Worm (Caenorhabditis elegans) whole organism, L3 larva: ENCODE results near the gene C27D6.12.

Experiments used
- elt-2 ChIP-seq: sonication (generic microtip); optimal IDR thresholded peaks from 2 replicates; lab custom pipeline; 2016; ENCODE audit warnings: missing genetic modification reagents, mild to moderate bottlenecking, missing genetic modification characterization, missing compliant biosample characterization
- elt-3 ChIP-seq, 3 experiments: fragments of 150-350 bp in 1 of 3; sonication (generic microtip) in 2 of 3; optimal IDR thresholded peaks; 2 replicates in 2 of 3; 4 replicates in 1 of 3; lab custom pipeline; 2014 to 2017; ENCODE audit warnings: missing biosample characterization in 3 of 3, missing genetic modification characterization in 3 of 3
- lin-39 ChIP-seq: fragments of 150-350 bp; optimal IDR thresholded peaks from 2 replicates; lab custom pipeline; 2018; ENCODE audit warnings: missing biosample characterization, missing genetic modification reagents, missing genetic modification characterization
- nhr-23 ChIP-seq: fragments of 150-350 bp; optimal IDR thresholded peaks from 2 replicates; lab custom pipeline; 2014; ENCODE audit warnings: missing biosample characterization, missing genetic modification reagents, missing genetic modification characterization
- nhr-237 ChIP-seq: fragments of 150-350 bp; optimal IDR thresholded peaks from 2 replicates; lab custom pipeline; 2014; ENCODE audit warnings: missing biosample characterization, missing genetic modification characterization
- nhr-25 ChIP-seq: sonication (generic microtip); optimal IDR thresholded peaks from 2 replicates; lab custom pipeline; 2017; ENCODE audit warnings: missing biosample characterization, missing genetic modification characterization
- nhr-28 ChIP-seq: fragments of 150-350 bp; optimal IDR thresholded peaks from 2 replicates; lab custom pipeline; 2014; ENCODE audit warnings: missing biosample characterization, missing genetic modification characterization
- skn-1 ChIP-seq: fragments of 150-350 bp; optimal IDR thresholded peaks from 2 replicates; lab custom pipeline; 2014; ENCODE audit warnings: missing biosample characterization, missing genetic modification characterization
- snpc-4 ChIP-seq: fragments of 150-350 bp; optimal IDR thresholded peaks from 2 replicates; lab custom pipeline; 2014; ENCODE audit warnings: missing biosample characterization, missing genetic modification characterization
- tbx-2 ChIP-seq: sonication (generic microtip); optimal IDR thresholded peaks from 2 replicates; lab custom pipeline; 2016; ENCODE audit warnings: mild to moderate bottlenecking, missing genetic modification characterization, missing compliant biosample characterization
- unc-39 ChIP-seq: sonication (generic microtip); optimal IDR thresholded peaks from 4 replicates; lab custom pipeline; 2017; ENCODE audit warnings: missing biosample characterization, missing genetic modification characterization
- unc-62 ChIP-seq: fragments of 150-350 bp; sonication (generic microtip); optimal IDR thresholded peaks from 4 replicates; lab custom pipeline; 2014; ENCODE audit warnings: missing biosample characterization, missing genetic modification reagents, missing genetic modification characterization
- zag-1 ChIP-seq: fragments of 150-350 bp; optimal IDR thresholded peaks from 2 replicates; lab custom pipeline; 2014; ENCODE audit warnings: missing biosample characterization, missing genetic modification characterization

DNA sequence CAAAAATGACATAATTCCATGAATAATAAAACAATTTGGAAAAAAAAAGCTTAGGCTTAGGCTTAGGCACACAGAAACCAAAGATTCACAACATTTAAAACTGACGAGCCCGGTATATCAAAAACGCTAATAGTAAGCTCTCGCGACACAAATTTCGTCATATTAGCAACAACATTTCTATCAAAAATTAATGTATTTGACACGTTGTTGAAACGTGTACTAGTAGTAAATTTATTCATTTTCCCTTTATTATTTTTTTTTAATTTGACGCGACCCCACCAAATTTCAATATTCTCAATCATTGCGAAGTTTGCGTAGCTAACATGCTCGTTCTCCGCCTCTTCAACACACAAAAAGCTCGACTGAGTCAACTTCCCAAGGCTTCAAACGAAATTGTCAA, 34.2 kb upstream of the C27D6.12 start, which contains the start of gene C34F11.2:
- no peak for TF ChIP-seq snpc-4 (tag; lab: Kevin White, UChicago)
- no peak for TF ChIP-seq elt-3 (tag; optimal IDR thresholded peaks at IDR 0.05; lab: Kevin White, UChicago)
- no peak for TF ChIP-seq zag-1 (tag; lab: Kevin White, UChicago)
- no peak for TF ChIP-seq nhr-25 (tag; lab: Kevin White, UChicago)
- no peak for TF ChIP-seq elt-2 (tag; lab: Kevin White, UChicago)
- no peak for TF ChIP-seq lin-39 (tag; lab: Kevin White, UChicago)
- no peak for TF ChIP-seq skn-1 (tag; lab: Kevin White, UChicago)
- TF ChIP-seq unc-62, result no peak
- TF ChIP-seq nhr-23 (tag; lab: Kevin White, UChicago), result no peak
- TF ChIP-seq tbx-2 (tag; lab: Kevin White, UChicago), result no peak
- no peak for TF ChIP-seq unc-39 (tag; lab: Kevin White, UChicago)
- TF ChIP-seq nhr-28 (tag; lab: Kevin White, UChicago), result no peak
- no peak for TF ChIP-seq nhr-237
